Fruit fly (Drosophila melanogaster) whole organism, embryonic: ENCODE measurements around the gene MESK4.
A peak's percentile ranks its signal among the peaks of the same experiment; 100 is the strongest.

Experiments
- Aef1 ChIP-seq: fragments of 200-800 bp; sonication (Bioruptor generic); IDR thresholded peaks from 3 replicates; pipeline ENCODE4 v1.3.6; 2022; ENCODE audit warnings: missing biosample characterization, missing genetic modification characterization
- Bteb2 ChIP-seq: fragments of 200-800 bp; sonication (Bioruptor generic); optimal IDR thresholded peaks from 2 replicates; lab custom pipeline; 2016; ENCODE audit warnings: missing biosample characterization, missing genetic modification characterization
- CG10431 ChIP-seq: fragments of 200-800 bp; sonication (Bioruptor generic); optimal IDR thresholded peaks from 3 replicates; lab custom pipeline; 2018; ENCODE audit warnings: missing biosample characterization, mild to moderate bottlenecking, missing genetic modification characterization
- CG11085 ChIP-seq: fragments of 200-800 bp; sonication (Bioruptor generic); IDR thresholded peaks from 2 replicates; pipeline ENCODE4 v1.3.6; 2022; ENCODE audit warnings: missing biosample characterization, missing genetic modification characterization
- CG11696 ChIP-seq: fragments of 200-800 bp; sonication (Bioruptor generic); IDR thresholded peaks from 2 replicates; pipeline ENCODE4 v1.3.6; 2022; ENCODE audit warnings: missing biosample characterization, missing genetic modification characterization
- CG11723 ChIP-seq: fragments of 200-800 bp; sonication (Bioruptor generic); optimal IDR thresholded peaks from 2 replicates; lab custom pipeline; 2017; ENCODE audit warnings: missing biosample characterization, mild to moderate bottlenecking, missing genetic modification characterization
- CG12744 ChIP-seq: fragments of 200-800 bp; sonication (Bioruptor generic); optimal IDR thresholded peaks from 2 replicates; lab custom pipeline; 2016; ENCODE audit warnings: missing biosample characterization, missing genetic modification characterization
- CG13296 ChIP-seq: fragments of 200-800 bp; sonication (Bioruptor generic); optimal IDR thresholded peaks from 3 replicates; lab custom pipeline; 2018; ENCODE audit warnings: missing biosample characterization, mild to moderate bottlenecking, missing genetic modification characterization
- CG33557 ChIP-seq: fragments of 200-800 bp; sonication (Bioruptor generic); optimal IDR thresholded peaks from 2 replicates; lab custom pipeline; 2019; ENCODE audit warnings: missing biosample characterization, mild to moderate bottlenecking, missing genetic modification characterization, moderate library complexity
- CG4707 ChIP-seq: fragments of 200-800 bp; sonication (Bioruptor generic); optimal IDR thresholded peaks from 2 replicates; lab custom pipeline; 2018; ENCODE audit warnings: missing biosample characterization, mild to moderate bottlenecking, missing genetic modification characterization, moderate library complexity
- CG6854 ChIP-seq: fragments of 200-800 bp; sonication (Bioruptor generic); optimal IDR thresholded peaks from 3 replicates; lab custom pipeline; 2017; ENCODE audit warnings: missing biosample characterization, mild to moderate bottlenecking, missing genetic modification characterization
- CG7357 ChIP-seq: fragments of 200-800 bp; sonication (Bioruptor generic); IDR thresholded peaks from 3 replicates; pipeline ENCODE4 v1.3.6; 2022; ENCODE audit warnings: missing biosample characterization, missing genetic modification characterization
- CG7745 ChIP-seq: fragments of 200-800 bp; sonication (Bioruptor generic); optimal IDR thresholded peaks from 2 replicates; lab custom pipeline; 2018; ENCODE audit warnings: missing biosample characterization, mild to moderate bottlenecking, missing genetic modification characterization, moderate library complexity
- CG8359 ChIP-seq: fragments of 200-800 bp; sonication (Bioruptor generic); optimal IDR thresholded peaks from 2 replicates; lab custom pipeline; 2017; ENCODE audit warnings: missing biosample characterization, mild to moderate bottlenecking, missing genetic modification characterization, borderline replicate concordance
- CG8924 ChIP-seq: fragments of 200-800 bp; optimal IDR thresholded peaks from 3 replicates; lab custom pipeline; 2019; ENCODE audit warnings: missing biosample characterization, mild to moderate bottlenecking, missing genetic modification characterization, moderate library complexity
- CG8944 ChIP-seq: fragments of 200-800 bp; sonication (Bioruptor generic); optimal IDR thresholded peaks from 3 replicates; lab custom pipeline; 2016; ENCODE audit warnings: missing biosample characterization, missing genetic modification characterization
- CG9215 ChIP-seq: fragments of 200-800 bp; sonication (Bioruptor generic); IDR thresholded peaks from 2 replicates; pipeline ENCODE4 v1.3.6; 2022; ENCODE audit warnings: missing biosample characterization, missing genetic modification characterization
- CG9932 ChIP-seq: fragments of 200-800 bp; sonication (Bioruptor generic); IDR thresholded peaks from 2 replicates; pipeline ENCODE4 v1.3.6; 2022; ENCODE audit warnings: missing biosample characterization, missing genetic modification characterization
- D ChIP-seq, 2 experiments: fragments of 200-800 bp in 1 of 2; fragments of >200 bp in 1 of 2; sonication (Bioruptor generic) in 1 of 2; optimal IDR thresholded peaks; 2 replicates in 1 of 2; 3 replicates in 1 of 2; lab custom pipeline; 2017; ENCODE audit warnings: mild to moderate bottlenecking in 1 of 2, missing biosample characterization in 1 of 2, missing genetic modification characterization in 1 of 2, missing genetic modification reagents in 1 of 2
- D19B ChIP-seq: fragments of 200-800 bp; sonication (Bioruptor generic); optimal IDR thresholded peaks from 2 replicates; lab custom pipeline; 2017; ENCODE audit warnings: missing biosample characterization, mild to moderate bottlenecking, missing genetic modification characterization
- Dfd ChIP-seq, 2 experiments: fragments of >200 bp; optimal IDR thresholded peaks; 2 replicates each; lab custom pipeline; 2017; ENCODE audit warnings: missing biosample characterization in 2 of 2, missing genetic modification characterization in 2 of 2
- Dip3 ChIP-seq: fragments of 200-800 bp; sonication (Bioruptor generic); optimal IDR thresholded peaks from 3 replicates; lab custom pipeline; 2016; ENCODE audit warnings: missing biosample characterization, missing genetic modification characterization
- Gug ChIP-seq: fragments of 200-800 bp; sonication (Bioruptor generic); IDR thresholded peaks from 4 replicates; pipeline ENCODE4 v1.3.6; 2022; ENCODE audit warnings: missing biosample characterization, missing genetic modification characterization
- H15 ChIP-seq: fragments of 200-800 bp; sonication (Bioruptor generic); IDR thresholded peaks from 3 replicates; pipeline ENCODE4 v1.3.6; 2022; ENCODE audit warnings: missing biosample characterization, missing genetic modification characterization
- HLH54F ChIP-seq: fragments of 200-800 bp; sonication (Bioruptor generic); optimal IDR thresholded peaks from 3 replicates; lab custom pipeline; 2016; ENCODE audit warnings: missing biosample characterization, missing genetic modification characterization
- NC2α ChIP-seq: fragments of 200-800 bp; sonication (Bioruptor generic); optimal IDR thresholded peaks from 2 replicates; lab custom pipeline; 2016; ENCODE audit warnings: missing biosample characterization, missing genetic modification characterization
- NFAT ChIP-seq: fragments of 200-800 bp; sonication (Bioruptor generic); IDR thresholded peaks from 2 replicates; pipeline ENCODE4 v1.3.6; 2022; ENCODE audit warnings: missing biosample characterization, missing genetic modification characterization
- NfI ChIP-seq: fragments of 200-800 bp; sonication (Bioruptor generic); optimal IDR thresholded peaks from 3 replicates; lab custom pipeline; 2018; ENCODE audit warnings: missing biosample characterization, mild to moderate bottlenecking, missing genetic modification characterization, moderate library complexity
- Sin3A ChIP-seq: fragments of >200 bp; optimal IDR thresholded peaks from 2 replicates; lab custom pipeline; 2018
- Spps ChIP-seq: fragments of 200-800 bp; sonication (Bioruptor generic); optimal IDR thresholded peaks from 2 replicates; lab custom pipeline; 2018; ENCODE audit warnings: missing biosample characterization, mild to moderate bottlenecking, missing genetic modification characterization
- az2 ChIP-seq: fragments of 200-800 bp; sonication (Bioruptor generic); optimal IDR thresholded peaks from 3 replicates; lab custom pipeline; 2016; ENCODE audit warnings: missing biosample characterization, missing genetic modification characterization
- bbx ChIP-seq: fragments of 200-800 bp; sonication (Bioruptor generic); IDR thresholded peaks from 2 replicates; pipeline ENCODE4 v1.3.6; 2022; ENCODE audit warnings: missing biosample characterization, missing genetic modification characterization; ENCODE audit not compliant: partially characterized antibody
- bcd ChIP-seq: fragments of 200-800 bp; sonication (Bioruptor generic); optimal IDR thresholded peaks from 2 replicates; lab custom pipeline; 2017; ENCODE audit warnings: missing biosample characterization, mild to moderate bottlenecking, missing genetic modification characterization
- bowl ChIP-seq: fragments of 200-800 bp; sonication (Bioruptor generic); IDR thresholded peaks from 2 replicates; pipeline ENCODE4 v1.3.6; 2022; ENCODE audit warnings: missing biosample characterization, missing genetic modification characterization
- ci ChIP-seq: fragments of 200-800 bp; sonication (Bioruptor generic); IDR thresholded peaks from 3 replicates; pipeline ENCODE4 v1.3.6; 2022; ENCODE audit warnings: missing biosample characterization, missing genetic modification characterization
- danr ChIP-seq: fragments of 200-800 bp; sonication (Bioruptor generic); IDR thresholded peaks from 2 replicates; pipeline ENCODE4 v1.3.6; 2022; ENCODE audit warnings: missing biosample characterization, missing genetic modification characterization
- gsb ChIP-seq: fragments of 200-800 bp; sonication (Bioruptor generic); IDR thresholded peaks from 2 replicates; pipeline ENCODE4 v1.3.6; 2022; ENCODE audit warnings: missing biosample characterization, missing genetic modification characterization
- ham ChIP-seq: fragments of 200-800 bp; sonication (Bioruptor generic); IDR thresholded peaks from 2 replicates; pipeline ENCODE4 v1.3.6; 2022; ENCODE audit warnings: missing biosample characterization, missing genetic modification characterization
- jing ChIP-seq: fragments of 200-800 bp; sonication (Bioruptor generic); optimal IDR thresholded peaks from 2 replicates; lab custom pipeline; 2018; ENCODE audit warnings: missing biosample characterization, mild to moderate bottlenecking, missing genetic modification characterization
- ken ChIP-seq: fragments of 200-800 bp; sonication (Bioruptor generic); IDR thresholded peaks from 3 replicates; pipeline ENCODE4 v1.3.6; 2022; ENCODE audit warnings: missing biosample characterization, missing genetic modification characterization
- mirr ChIP-seq: fragments of 200-800 bp; sonication (Bioruptor generic); optimal IDR thresholded peaks from 3 replicates; lab custom pipeline; 2018; ENCODE audit warnings: missing biosample characterization, mild to moderate bottlenecking, missing genetic modification characterization
- otp ChIP-seq: fragments of 200-800 bp; sonication (Bioruptor generic); IDR thresholded peaks from 3 replicates; pipeline ENCODE4, ENCODE4 v1.3.6; 2022; ENCODE audit warnings: missing biosample characterization, missing genetic modification characterization
- pb ChIP-seq: fragments of 200-800 bp; sonication (Bioruptor generic); optimal IDR thresholded peaks from 3 replicates; lab custom pipeline; 2016; ENCODE audit warnings: missing biosample characterization, missing genetic modification characterization
- psq ChIP-seq: fragments of 200-800 bp; sonication (Bioruptor generic); optimal IDR thresholded peaks from 2 replicates; lab custom pipeline; 2017; ENCODE audit warnings: missing biosample characterization, missing genetic modification characterization
- ranshi ChIP-seq: fragments of 200-800 bp; sonication (Bioruptor generic); IDR thresholded peaks from 2 replicates; pipeline ENCODE4 v1.3.6; 2022; ENCODE audit warnings: missing biosample characterization, missing genetic modification characterization
- sim ChIP-seq: fragments of 200-800 bp; sonication (Bioruptor generic); IDR thresholded peaks from 2 replicates; pipeline ENCODE4 v1.3.6; 2022; ENCODE audit warnings: missing biosample characterization, missing genetic modification characterization
- so ChIP-seq: fragments of 200-800 bp; sonication (Bioruptor generic); IDR thresholded peaks from 3 replicates; pipeline ENCODE4 v1.3.6; 2022; ENCODE audit warnings: missing biosample characterization, missing genetic modification characterization
- sob ChIP-seq: fragments of 200-800 bp; sonication (Bioruptor generic); IDR thresholded peaks from 2 replicates; pipeline ENCODE4 v1.3.6; 2022; ENCODE audit warnings: missing biosample characterization, missing genetic modification characterization
- twi ChIP-seq: fragments of 200-800 bp; optimal IDR thresholded peaks from 2 replicates; lab custom pipeline; 2019; ENCODE audit warnings: missing biosample characterization, mild to moderate bottlenecking, missing genetic modification characterization, moderate library complexity
- wek ChIP-seq: fragments of 200-800 bp; sonication (Bioruptor generic); optimal IDR thresholded peaks from 3 replicates; lab custom pipeline; 2018; ENCODE audit warnings: missing biosample characterization, mild to moderate bottlenecking, missing genetic modification characterization, moderate library complexity

MESK4 gene

dm6 chr3R:16957759-16958536 is 30.7 kb upstream of the MESK4 start (continued):
- TF ChIP-seq sob (GFP tag; lab: Robert Waterston, UW) (peak; percentile 17; the same call in 1 of the 2 replicates), NC2α (GFP tag; lab: Kevin White, UChicago) (no peak), CG7745 (no peak), mirr (GFP tag; lab: Kevin White, UChicago) (no peak), Spps (tag; lab: Kevin White, UChicago) (peak; percentile 76), psq (GFP tag; lab: Kevin White, UChicago) (peak; percentile 63), CG10431 (GFP tag; lab: Kevin White, UChicago) (peak; percentile 64), Sin3A (lab: Kevin White, UChicago) (no peak), CG7357 (0 out of 3 replicates have a peak, but pooled peaks have one; percentile 24), CG8359 (GFP tag; lab: Kevin White, UChicago) (peak; percentile 72), bowl (GFP tag; lab: Robert Waterston, UW) (no peak), CG12744 (GFP tag; lab: Kevin White, UChicago) (no peak), CG33557 (GFP tag; lab: Kevin White, UChicago) (peak; percentile 92), CG6854 (GFP tag; lab: Kevin White, UChicago) (peak; percentile 75), danr (peak; percentile 52; the same call in 1 of the 2 replicates), Bteb2 (GFP tag; lab: Kevin White, UChicago) (no peak), ci (GFP tag; lab: Robert Waterston, UW) (peak; percentile 31), CG11696 (GFP tag; lab: Robert Waterston, UW) (peak; percentile 24; the same call in 1 of the 2 replicates), CG9932 (peak; percentile 58), ken (GFP tag; lab: Robert Waterston, UW) (peak; percentile 49; the same call in 2 of the 3 replicates), CG11723 (GFP tag; lab: Kevin White, UChicago) (peak; percentile 67), ham (GFP tag; lab: Robert Waterston, UW) (no peak), Gug (GFP tag; lab: Robert Waterston, UW) (peak; percentile 38; the same call in 3 of the 4 replicates), H15 (GFP tag; lab: Robert Waterston, UW) (no peak), Dfd (GFP tag; optimal IDR thresholded peaks at IDR 0.05; lab: Kevin White, UChicago) (no peak), gsb (no peak), NFAT (GFP tag; lab: Robert Waterston, UW) (peak; percentile 60), HLH54F (GFP tag; lab: Kevin White, UChicago) (no peak), jing (GFP tag; lab: Kevin White, UChicago) (no peak), CG4707 (GFP tag; lab: Kevin White, UChicago) (peak; percentile 49), Aef1 (GFP tag; lab: Robert Waterston, UW) (peak; percentile 26; the same call in 2 of the 3 replicates), pb (GFP tag; lab: Kevin White, UChicago) (no peak), CG8944 (peak; percentile 12), CG13296 (GFP tag; lab: Kevin White, UChicago) (peak; percentile 82), NfI (GFP tag; lab: Kevin White, UChicago) (peak; percentile 71), ranshi (no peak), CG9215 (GFP tag; lab: Robert Waterston, UW) (peak; percentile 49), D (optimal IDR thresholded peaks at IDR 0.05; lab: Kevin White, UChicago) (no peak), D (GFP tag; optimal IDR thresholded peaks at IDR 0.05; lab: Kevin White, UChicago) (peak; percentile 90), D19B (GFP tag; lab: Kevin White, UChicago) (peak; percentile 59), CG8924 (peak; percentile 93), bbx (GFP tag; lab: Robert Waterston, UW) (no peak), so (peak; percentile 57; the same call in 2 of the 3 replicates), CG11085 (GFP tag; lab: Robert Waterston, UW) (no peak), twi (tag; lab: Kevin White, UChicago) (peak; percentile 68), Dip3 (GFP tag; lab: Kevin White, UChicago) (no peak), bcd (GFP tag; lab: Kevin White, UChicago) (peak; percentile 83), otp (GFP tag; lab: Robert Waterston, UW) (no peak), wek (GFP tag; lab: Kevin White, UChicago) (no peak), az2 (GFP tag; lab: Kevin White, UChicago) (peak; percentile 74), sim (no peak)
